Fruit fly (Drosophila melanogaster): ENCODE data around the gene ATPsynE.

ATPsynE gene

dm6 chr3R:14298078-14298896, 28.5 kb upstream of the ATPsynE start (continued):
- TF ChIP-seq zen (tag; optimal IDR thresholded peaks at IDR 0.05) (no peak), H2.0 (GFP tag; IDR thresholded peaks at IDR 0.05) (no peak), CG9609 (GFP tag; optimal IDR thresholded peaks at IDR 0.05) (no peak), Dad (GFP tag; optimal IDR thresholded peaks at IDR 0.05) (no peak), CG11696 (GFP tag; IDR thresholded peaks at IDR 0.05) (no peak), CG13775 (GFP tag; optimal IDR thresholded peaks at IDR 0.05) (no peak), CG14050 (GFP tag; IDR thresholded peaks at IDR 0.05) (no peak), wdn (GFP tag; IDR thresholded peaks at IDR 0.05) (no peak), CG11398 (GFP tag; optimal IDR thresholded peaks at IDR 0.05) (no peak), grn (GFP tag; optimal IDR thresholded peaks at IDR 0.05) (no peak), Dbx (GFP tag; IDR thresholded peaks at IDR 0.05) (no peak), Ets65A (GFP tag) (no peak), CG4282 (GFP tag; optimal IDR thresholded peaks at IDR 0.05) (no peak), Ets97D (GFP tag; optimal IDR thresholded peaks at IDR 0.05) (no peak), fd96Cb (tag; optimal IDR thresholded peaks at IDR 0.05) (no peak), seq (GFP tag; IDR thresholded peaks at IDR 0.05) (no peak), ac (GFP tag; optimal IDR thresholded peaks at IDR 0.05) (no peak), Doc2 (GFP tag; IDR thresholded peaks at IDR 0.05) (no peak), D (optimal IDR thresholded peaks at IDR 0.05) (no peak), D (GFP tag; optimal IDR thresholded peaks at IDR 0.05) (no peak), HmgD (GFP tag; optimal IDR thresholded peaks at IDR 0.05) (no peak), kni (GFP tag; optimal IDR thresholded peaks at IDR 0.05) (peak; percentile 94), CG18764 (GFP tag; optimal IDR thresholded peaks at IDR 0.05) (no peak), grau (tag; optimal IDR thresholded peaks at IDR 0.05) (no peak), CG12071 (GFP tag; optimal IDR thresholded peaks at IDR 0.05) (no peak), mld (GFP tag; IDR thresholded peaks at IDR 0.05; ENCODE audit: partially characterized antibody) (no peak), CG16813 (GFP tag; IDR thresholded peaks at IDR 0.05; ENCODE audit: partially characterized antibody) (0 out of 3 replicates have a peak, but pooled peaks have one; percentile 10), al (GFP tag; IDR thresholded peaks at IDR 0.05) (no peak), vfl (GFP tag; optimal IDR thresholded peaks at IDR 0.05) (no peak), corto (GFP tag; optimal IDR thresholded peaks at IDR 0.05) (no peak), danr (GFP tag; IDR thresholded peaks at IDR 0.05) (no peak), NK7.1 (GFP tag; optimal IDR thresholded peaks at IDR 0.05) (no peak), vnd (GFP tag; IDR thresholded peaks at IDR 0.05; ENCODE audit: partially characterized antibody) (no peak)

dm6 chr3R:14299891-14300290, 26.9 kb upstream of the ATPsynE start:
- no peak for TF ChIP-seq hbn (GFP tag; IDR thresholded peaks at IDR 0.05; ENCODE audit: partially characterized antibody)
- peak; percentile 22 for TF ChIP-seq scrt (GFP tag; optimal IDR thresholded peaks at IDR 0.05)
- peak; percentile 5 for TF ChIP-seq bigmax (GFP tag; optimal IDR thresholded peaks at IDR 0.05)
- TF ChIP-seq ATbp (GFP tag; optimal IDR thresholded peaks at IDR 0.05): peak; percentile 70
- peak; percentile 17 for TF ChIP-seq Fer3 (tag; optimal IDR thresholded peaks at IDR 0.05)
- peak; percentile 26 for TF ChIP-seq CG17385 (GFP tag; optimal IDR thresholded peaks at IDR 0.05)
- no peak for TF ChIP-seq CG10959 (GFP tag; IDR thresholded peaks at IDR 0.05)
- peak; percentile 52 for TF ChIP-seq HHEX (GFP tag; optimal IDR thresholded peaks at IDR 0.05)
- TF ChIP-seq lov (optimal IDR thresholded peaks at IDR 0.05): no peak
- peak; percentile 72; the same call in 1 of the 3 replicates for TF ChIP-seq lov (GFP tag; IDR thresholded peaks at IDR 0.05)
- peak; percentile 3 for TF ChIP-seq Sry-β (GFP tag; optimal IDR thresholded peaks at IDR 0.05)
- peak; percentile 3 for TF ChIP-seq CG2116 (GFP tag; optimal IDR thresholded peaks at IDR 0.05)
- TF ChIP-seq kni (GFP tag; optimal IDR thresholded peaks at IDR 0.05): peak; percentile 87
- TF ChIP-seq CG12104 (GFP tag; optimal IDR thresholded peaks at IDR 0.05): peak; percentile 13
- TF ChIP-seq Side (GFP tag; optimal IDR thresholded peaks at IDR 0.05): no peak
- TF ChIP-seq CG10565 (GFP tag; optimal IDR thresholded peaks at IDR 0.05): no peak
- TF ChIP-seq MTF-1 (GFP tag; optimal IDR thresholded peaks at IDR 0.05; ENCODE audit: borderline replicate concordance): peak; percentile 57
- TF ChIP-seq CG15479 (GFP tag; optimal IDR thresholded peaks at IDR 0.05): no peak
- 0 out of 2 replicates have a peak, but pooled peaks have one; percentile 26 for TF ChIP-seq vvl (GFP tag; IDR thresholded peaks at IDR 0.05)
- peak; percentile 37 for TF ChIP-seq CG12219 (GFP tag; optimal IDR thresholded peaks at IDR 0.05)
